Fruit fly (Drosophila melanogaster) whole organism, embryonic: ENCODE results near the gene InR.

ENCODE experiments used
- Bdp1 ChIP-seq: fragments of 200-800 bp; sonication (Bioruptor generic); optimal IDR thresholded peaks from 3 replicates; lab custom pipeline; 2016; ENCODE audit warnings: missing biosample characterization, missing genetic modification characterization
- CG10543 ChIP-seq: fragments of 200-800 bp; sonication (Bioruptor generic); optimal IDR thresholded peaks from 3 replicates; lab custom pipeline; 2017; ENCODE audit warnings: missing biosample characterization, mild to moderate bottlenecking, missing genetic modification characterization, moderate library complexity
- CG12104 ChIP-seq: fragments of 200-800 bp; sonication (Bioruptor generic); optimal IDR thresholded peaks from 3 replicates; lab custom pipeline; 2016; ENCODE audit warnings: missing biosample characterization, missing genetic modification characterization
- CG12155 ChIP-seq: fragments of 200-800 bp; sonication (Bioruptor generic); optimal IDR thresholded peaks from 3 replicates; lab custom pipeline; 2016; ENCODE audit warnings: missing biosample characterization, missing genetic modification characterization
- CG12299 ChIP-seq: fragments of 200-800 bp; sonication (Bioruptor generic); optimal IDR thresholded peaks from 2 replicates; lab custom pipeline; 2018; ENCODE audit warnings: missing biosample characterization, mild to moderate bottlenecking, missing genetic modification characterization
- CG12769 ChIP-seq: fragments of 200-800 bp; sonication (Bioruptor generic); optimal IDR thresholded peaks from 2 replicates; lab custom pipeline; 2019; ENCODE audit warnings: missing biosample characterization, mild to moderate bottlenecking, missing genetic modification characterization, moderate library complexity
- CG13894 ChIP-seq: fragments of 200-800 bp; sonication (Bioruptor generic); optimal IDR thresholded peaks from 3 replicates; lab custom pipeline; 2018; ENCODE audit warnings: missing biosample characterization, mild to moderate bottlenecking, missing genetic modification characterization, moderate library complexity
- CG15011 ChIP-seq: fragments of 200-800 bp; sonication (Bioruptor generic); optimal IDR thresholded peaks from 3 replicates; lab custom pipeline; 2018; ENCODE audit warnings: missing biosample characterization, mild to moderate bottlenecking, missing genetic modification characterization
- CG17385 ChIP-seq: fragments of 200-800 bp; sonication (Bioruptor generic); optimal IDR thresholded peaks from 3 replicates; lab custom pipeline; 2018; ENCODE audit warnings: missing biosample characterization, mild to moderate bottlenecking, missing genetic modification characterization
- CG2678 ChIP-seq: fragments of 200-800 bp; sonication (Bioruptor generic); optimal IDR thresholded peaks from 3 replicates; lab custom pipeline; 2019; ENCODE audit warnings: missing biosample characterization, mild to moderate bottlenecking, missing genetic modification characterization, moderate library complexity
- CG2712 ChIP-seq: fragments of 200-800 bp; optimal IDR thresholded peaks from 3 replicates; lab custom pipeline; 2019; ENCODE audit warnings: missing biosample characterization, mild to moderate bottlenecking, missing genetic modification characterization, moderate library complexity
- CG30431 ChIP-seq: fragments of 200-800 bp; sonication (Bioruptor generic); optimal IDR thresholded peaks from 2 replicates; lab custom pipeline; 2017; ENCODE audit warnings: missing biosample characterization, missing genetic modification characterization
- CG31441 ChIP-seq: fragments of 200-800 bp; sonication (Bioruptor generic); IDR thresholded peaks from 2 replicates; pipeline ENCODE4 v1.3.6; 2022; ENCODE audit warnings: missing biosample characterization, missing genetic modification characterization
- CG3281 ChIP-seq: fragments of 200-800 bp; sonication (Bioruptor generic); optimal IDR thresholded peaks from 3 replicates; lab custom pipeline; 2017; ENCODE audit warnings: missing biosample characterization, mild to moderate bottlenecking, missing genetic modification characterization
- CG33557 ChIP-seq: fragments of 200-800 bp; sonication (Bioruptor generic); optimal IDR thresholded peaks from 2 replicates; lab custom pipeline; 2019; ENCODE audit warnings: missing biosample characterization, mild to moderate bottlenecking, missing genetic modification characterization, moderate library complexity
- CG4282 ChIP-seq: fragments of 200-800 bp; sonication (Bioruptor generic); optimal IDR thresholded peaks from 2 replicates; lab custom pipeline; 2016; ENCODE audit warnings: missing biosample characterization, missing genetic modification characterization
- CG6175 ChIP-seq: fragments of 200-800 bp; sonication (Bioruptor generic); IDR thresholded peaks from 3 replicates; pipeline ENCODE4 v1.3.6; 2022; ENCODE audit warnings: missing biosample characterization, missing genetic modification characterization
- CG6654 ChIP-seq: fragments of 200-800 bp; sonication (Bioruptor generic); optimal IDR thresholded peaks from 2 replicates; lab custom pipeline; 2017; ENCODE audit warnings: missing biosample characterization, mild to moderate bottlenecking, missing genetic modification characterization
- CG9876 ChIP-seq: fragments of 200-800 bp; sonication (Bioruptor generic); optimal IDR thresholded peaks from 2 replicates; lab custom pipeline; 2016; ENCODE audit warnings: missing biosample characterization, missing genetic modification characterization
- CkIIα-i1 ChIP-seq: fragments of 200-800 bp; sonication (Bioruptor generic); IDR thresholded peaks from 2 replicates; pipeline ENCODE4 v1.3.6; 2022; ENCODE audit warnings: missing biosample characterization, missing genetic modification characterization
- Hand ChIP-seq: fragments of 200-800 bp; sonication (Bioruptor generic); optimal IDR thresholded peaks from 2 replicates; lab custom pipeline; 2017; ENCODE audit warnings: mild to moderate bottlenecking, missing biosample characterization, missing genetic modification reagents, missing genetic modification characterization
- Hr3 ChIP-seq: fragments of 200-800 bp; sonication (Bioruptor generic); optimal IDR thresholded peaks from 3 replicates; lab custom pipeline; 2016; ENCODE audit warnings: missing biosample characterization, missing genetic modification characterization
- Hr78 ChIP-seq, 2 experiments: fragments of 200-800 bp in 1 of 2; fragments of >200 bp in 1 of 2; sonication (Bioruptor generic) in 1 of 2; optimal IDR thresholded peaks; 2 replicates each; lab custom pipeline; 2017 to 2019; ENCODE audit warnings: missing biosample characterization in 2 of 2, missing genetic modification characterization in 2 of 2, mild to moderate bottlenecking in 1 of 2, moderate library complexity in 1 of 2
- Mes4 ChIP-seq: fragments of 200-800 bp; sonication (Bioruptor generic); optimal IDR thresholded peaks from 2 replicates; lab custom pipeline; 2016; ENCODE audit warnings: missing biosample characterization, missing genetic modification characterization
- Opbp ChIP-seq: fragments of 200-800 bp; sonication (Bioruptor generic); IDR thresholded peaks from 3 replicates; pipeline ENCODE4 v1.3.6; 2022; ENCODE audit warnings: missing biosample characterization, missing genetic modification characterization; ENCODE audit not compliant: partially characterized antibody
- Pdp1 ChIP-seq, 2 experiments: fragments of 200-800 bp; sonication (Bioruptor generic); optimal IDR thresholded peaks; 3 replicates each; lab custom pipeline; 2016; ENCODE audit warnings: missing biosample characterization in 2 of 2, missing genetic modification characterization in 2 of 2, mild to moderate bottlenecking in 1 of 2, moderate library complexity in 1 of 2
- Ssrp ChIP-seq: fragments of 200-800 bp; sonication (Bioruptor generic); optimal IDR thresholded peaks from 2 replicates; lab custom pipeline; 2018; ENCODE audit warnings: missing biosample characterization, mild to moderate bottlenecking, missing genetic modification characterization, moderate library complexity
- amos ChIP-seq: fragments of 200-800 bp; sonication (Bioruptor generic); IDR thresholded peaks from 2 replicates; pipeline ENCODE4 v1.3.6; 2022; ENCODE audit warnings: missing biosample characterization, missing genetic modification characterization; ENCODE audit not compliant: partially characterized antibody
- cato ChIP-seq: fragments of 200-800 bp; sonication (Bioruptor generic); optimal IDR thresholded peaks from 2 replicates; lab custom pipeline; 2016; ENCODE audit warnings: missing biosample characterization, missing genetic modification characterization, borderline replicate concordance
- caup ChIP-seq: fragments of 200-800 bp; sonication (Bioruptor generic); optimal IDR thresholded peaks from 3 replicates; lab custom pipeline; 2017; ENCODE audit warnings: missing biosample characterization, mild to moderate bottlenecking, missing genetic modification characterization, moderate library complexity; ENCODE audit not compliant: severe bottlenecking
- chif ChIP-seq, 2 experiments: fragments of 200-800 bp; sonication (Bioruptor generic); optimal IDR thresholded peaks; 3 replicates each; lab custom pipeline; 2016; ENCODE audit warnings: missing biosample characterization in 2 of 2, missing genetic modification characterization in 2 of 2
- dmrt99B ChIP-seq: fragments of 200-800 bp; sonication (Bioruptor generic); optimal IDR thresholded peaks from 2 replicates; lab custom pipeline; 2018; ENCODE audit warnings: missing biosample characterization, mild to moderate bottlenecking, missing genetic modification characterization, moderate library complexity
- dysf ChIP-seq: fragments of 200-800 bp; sonication (Bioruptor generic); IDR thresholded peaks from 3 replicates; pipeline ENCODE4 v1.3.6; 2022; ENCODE audit warnings: missing biosample characterization, missing genetic modification characterization
- eyg ChIP-seq: fragments of 200-800 bp; sonication (Bioruptor generic); optimal IDR thresholded peaks from 3 replicates; lab custom pipeline; 2016; ENCODE audit warnings: missing biosample characterization, missing genetic modification characterization
- ftz-f1 ChIP-seq: fragments of 200-800 bp; sonication (Bioruptor generic); optimal IDR thresholded peaks from 2 replicates; lab custom pipeline; 2016; ENCODE audit warnings: missing biosample characterization, missing genetic modification characterization
- gcm ChIP-seq: fragments of 200-800 bp; sonication (Bioruptor generic); optimal IDR thresholded peaks from 2 replicates; lab custom pipeline; 2019; ENCODE audit warnings: missing biosample characterization, mild to moderate bottlenecking, missing genetic modification characterization, moderate library complexity
- ind ChIP-seq: fragments of 200-800 bp; sonication (Bioruptor generic); optimal IDR thresholded peaks from 3 replicates; lab custom pipeline; 2016; ENCODE audit warnings: missing biosample characterization, missing genetic modification characterization
- mirr ChIP-seq: fragments of 200-800 bp; sonication (Bioruptor generic); optimal IDR thresholded peaks from 3 replicates; lab custom pipeline; 2018; ENCODE audit warnings: missing biosample characterization, mild to moderate bottlenecking, missing genetic modification characterization
- nerfin-1 ChIP-seq: fragments of 200-800 bp; sonication (Bioruptor generic); optimal IDR thresholded peaks from 3 replicates; lab custom pipeline; 2019; ENCODE audit warnings: missing biosample characterization, mild to moderate bottlenecking, missing genetic modification characterization, moderate library complexity
- nerfin-2 ChIP-seq: fragments of 200-800 bp; sonication (Bioruptor generic); IDR thresholded peaks from 2 replicates; pipeline ENCODE4 v1.3.6; 2022; ENCODE audit warnings: missing biosample characterization, missing genetic modification characterization; ENCODE audit not compliant: partially characterized antibody
- p53 ChIP-seq: fragments of 200-800 bp; sonication (Bioruptor generic); optimal IDR thresholded peaks from 2 replicates; lab custom pipeline; 2016; ENCODE audit warnings: missing biosample characterization, missing genetic modification characterization
- sd ChIP-seq: fragments of 200-800 bp; sonication (Bioruptor generic); optimal IDR thresholded peaks from 3 replicates; lab custom pipeline; 2018; ENCODE audit warnings: missing biosample characterization, mild to moderate bottlenecking, missing genetic modification characterization, moderate library complexity
- sens ChIP-seq: fragments of 200-800 bp; sonication (Bioruptor generic); peaks from one replicate; lab custom pipeline; 2016; ENCODE audit warnings: missing biosample characterization, missing genetic modification characterization
- sob ChIP-seq: fragments of 200-800 bp; sonication (Bioruptor generic); IDR thresholded peaks from 2 replicates; pipeline ENCODE4 v1.3.6; 2022; ENCODE audit warnings: missing biosample characterization, missing genetic modification characterization
- wek ChIP-seq: fragments of 200-800 bp; sonication (Bioruptor generic); optimal IDR thresholded peaks from 3 replicates; lab custom pipeline; 2018; ENCODE audit warnings: missing biosample characterization, mild to moderate bottlenecking, missing genetic modification characterization, moderate library complexity
- zfh1 ChIP-seq: fragments of 200-800 bp; sonication (Bioruptor generic); IDR thresholded peaks from 3 replicates; pipeline ENCODE4 v1.3.6; 2022; ENCODE audit warnings: missing biosample characterization, missing genetic modification characterization

Gene InR

DNA sequence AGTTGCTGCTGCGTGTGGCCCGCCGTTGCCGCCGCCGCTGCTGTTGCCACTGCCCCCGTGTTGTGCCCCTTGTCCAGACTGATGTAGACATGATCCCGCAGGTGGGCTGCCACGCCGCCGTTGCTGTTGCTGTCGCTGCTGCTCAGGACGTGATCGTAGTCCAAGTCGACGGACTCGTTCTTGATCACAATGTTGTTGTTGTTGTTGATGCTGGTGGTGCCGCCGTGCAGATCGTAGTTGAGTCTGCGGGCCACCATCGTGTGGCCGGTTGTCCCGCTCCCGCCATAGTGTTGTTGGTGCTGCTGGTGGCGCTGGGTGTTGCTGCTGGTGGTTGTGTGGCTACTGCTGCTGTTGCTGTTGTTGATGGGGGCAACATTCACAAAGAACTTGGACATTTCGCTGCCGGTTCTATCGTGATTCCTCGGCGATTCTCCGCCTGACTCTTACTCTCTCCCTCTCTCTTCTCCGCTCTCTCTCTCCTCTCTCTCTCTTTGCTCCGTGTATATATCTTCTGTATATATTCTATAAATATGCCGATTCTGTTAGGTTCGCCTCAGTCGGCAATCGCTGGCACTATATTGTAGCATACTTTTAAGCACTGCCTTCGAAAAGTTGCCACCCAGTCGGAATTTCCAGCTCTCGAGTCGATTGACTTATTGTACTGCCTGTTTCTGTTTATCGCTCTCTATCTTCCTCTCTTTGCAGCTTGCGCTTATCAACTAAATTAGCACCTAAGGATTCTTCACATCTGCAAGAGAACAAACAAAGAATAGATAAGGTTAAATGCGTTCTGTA is 7.2 kb upstream of the InR start (continued):
- TF ChIP-seq CG33557 (GFP tag; lab: Kevin White, UChicago) = peak; percentile 39

DNA sequence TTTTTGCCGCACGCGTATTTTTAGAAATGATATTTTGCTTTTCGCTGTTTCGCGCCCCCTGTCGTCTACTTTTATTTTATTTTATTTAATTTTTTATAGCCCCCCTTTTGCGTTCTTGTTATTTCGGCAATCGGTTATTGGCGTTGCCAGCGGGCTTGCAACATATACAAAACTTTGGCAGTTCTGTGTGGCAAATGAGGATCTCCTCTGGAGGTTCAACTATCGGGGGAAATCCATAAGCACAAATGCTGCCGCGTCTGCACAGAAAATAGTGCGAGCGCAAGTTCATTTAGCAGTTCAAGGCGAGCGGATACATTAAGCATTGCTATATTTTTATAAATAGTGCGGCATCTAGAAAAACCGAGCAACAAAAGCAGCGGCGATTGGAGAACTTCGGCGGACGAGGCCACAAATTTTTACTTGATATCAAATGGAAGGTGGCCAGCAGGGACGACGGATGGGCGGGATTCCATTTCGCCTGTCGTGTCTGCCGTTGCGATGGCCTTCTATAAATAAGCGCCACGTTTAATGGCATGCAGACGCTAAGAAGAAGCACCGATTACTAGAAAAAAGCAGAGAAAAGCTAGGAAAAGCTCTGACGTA is 5.3 kb upstream of the InR start:
- TF ChIP-seq Opbp (no peak), CG12769 (tag; lab: Kevin White, UChicago) (peak; percentile 37), dmrt99B (tag; lab: Kevin White, UChicago) (no peak), Mes4 (GFP tag; lab: Kevin White, UChicago) (no peak), Pdp1 (GFP tag; optimal IDR thresholded peaks at IDR 0.05; lab: Kevin White, UChicago) (no peak), eyg (GFP tag; lab: Kevin White, UChicago) (no peak), CkIIα-i1 (GFP tag; lab: Robert Waterston, UW) (no peak), mirr (no peak), Ssrp (tag; lab: Kevin White, UChicago) (no peak), nerfin-1 (no peak), CG10543 (GFP tag; lab: Kevin White, UChicago) (peak; percentile 80), Hr78 (GFP tag; optimal IDR thresholded peaks at IDR 0.05; lab: Kevin White, UChicago) (peak in 1 of 2 experiments; percentile 38), CG9876 (GFP tag; lab: Kevin White, UChicago) (no peak), cato (GFP tag; lab: Kevin White, UChicago) (no peak), sens (peak; percentile 39), CG30431 (GFP tag; lab: Kevin White, UChicago) (no peak), CG6175 (GFP tag; lab: Robert Waterston, UW) (peak; percentile 81; the same call in 2 of the 3 replicates), ftz-f1 (GFP tag; lab: Kevin White, UChicago) (peak; percentile 78), CG12104 (GFP tag; lab: Kevin White, UChicago) (no peak), amos (0 out of 2 replicates have a peak, but pooled peaks have one; percentile 12), gcm (GFP tag; lab: Kevin White, UChicago) (no peak), Bdp1 (GFP tag; lab: Kevin White, UChicago) (no peak), Hr3 (GFP tag; lab: Kevin White, UChicago) (no peak), CG2678 (tag; lab: Kevin White, UChicago) (no peak), CG2712 (tag; lab: Kevin White, UChicago) (no peak), CG12155 (GFP tag; lab: Kevin White, UChicago) (no peak), dysf (GFP tag; lab: Robert Waterston, UW) (no peak), CG4282 (GFP tag; lab: Kevin White, UChicago) (no peak), chif (GFP tag; optimal IDR thresholded peaks at IDR 0.05; lab: Kevin White, UChicago) (no peak), CG15011 (no peak), CG17385 (peak; percentile 57), CG3281 (GFP tag; lab: Kevin White, UChicago) (no peak), CG12299 (no peak), nerfin-2 (GFP tag; lab: Robert Waterston, UW) (no peak), wek (no peak), sob (no peak), Hand (GFP tag; lab: Kevin White, UChicago) (no peak), caup (GFP tag; lab: Kevin White, UChicago) (no peak), zfh1 (GFP tag; lab: Robert Waterston, UW) (no peak), CG13894 (tag; lab: Kevin White, UChicago) (no peak), CG31441 (GFP tag; lab: Robert Waterston, UW) (no peak), sd (tag; lab: Kevin White, UChicago) (peak; percentile 88), CG6654 (GFP tag; lab: Kevin White, UChicago) (no peak), ind (GFP tag; lab: Kevin White, UChicago) (no peak), p53 (GFP tag; lab: Kevin White, UChicago) (no peak)
